Fruit fly (Drosophila melanogaster) whole organism, embryonic: Measurements from ENCODE around the gene Catsup.

Experiments
- Ada2b ChIP-seq: fragments of 200-800 bp; sonication (Bioruptor generic); IDR thresholded peaks from 2 replicates; pipeline ENCODE4 v1.3.6; 2022; ENCODE audit warnings: missing biosample characterization, missing genetic modification characterization
- Adf1 ChIP-seq: fragments of 200-800 bp; sonication (Bioruptor generic); IDR thresholded peaks from 2 replicates; pipeline ENCODE4 v1.3.6; 2022; ENCODE audit warnings: missing biosample characterization, missing genetic modification characterization
- Atf-2 ChIP-seq: fragments of 200-800 bp; sonication (Bioruptor generic); optimal IDR thresholded peaks from 2 replicates; lab custom pipeline; 2016; ENCODE audit warnings: missing biosample characterization, missing genetic modification characterization
- B-H2 ChIP-seq: fragments of 200-800 bp; sonication (Bioruptor generic); optimal IDR thresholded peaks from 2 replicates; lab custom pipeline; 2018; ENCODE audit warnings: missing biosample characterization, mild to moderate bottlenecking, missing genetic modification characterization
- CG12155 ChIP-seq: fragments of 200-800 bp; sonication (Bioruptor generic); optimal IDR thresholded peaks from 3 replicates; lab custom pipeline; 2016; ENCODE audit warnings: missing biosample characterization, missing genetic modification characterization
- CG12391 ChIP-seq: fragments of 200-800 bp; sonication (Bioruptor generic); optimal IDR thresholded peaks from 3 replicates; lab custom pipeline; 2018; ENCODE audit warnings: missing biosample characterization, mild to moderate bottlenecking, missing genetic modification characterization, moderate library complexity
- CG18011 ChIP-seq: fragments of 200-800 bp; sonication (Bioruptor generic); optimal IDR thresholded peaks from 2 replicates; lab custom pipeline; 2017; ENCODE audit warnings: missing biosample characterization, missing genetic modification characterization, mild to moderate bottlenecking, moderate library complexity, missing genotype
- CG2875 ChIP-seq: fragments of 200-800 bp; sonication (Bioruptor generic); optimal IDR thresholded peaks from 2 replicates; lab custom pipeline; 2017; ENCODE audit warnings: missing biosample characterization, mild to moderate bottlenecking, missing genetic modification characterization, missing genetic modification reagents
- CG31224 ChIP-seq: fragments of 200-800 bp; sonication (Bioruptor generic); IDR thresholded peaks from 2 replicates; pipeline ENCODE4 v1.3.6; 2022; ENCODE audit warnings: missing biosample characterization, missing genetic modification characterization
- CG3847 ChIP-seq: fragments of 200-800 bp; sonication (Bioruptor generic); IDR thresholded peaks from 2 replicates; pipeline ENCODE4 v1.3.6; 2022; ENCODE audit warnings: missing biosample characterization, missing genetic modification characterization
- CG42726 ChIP-seq: fragments of 200-800 bp; sonication (Bioruptor generic); IDR thresholded peaks from 2 replicates; pipeline ENCODE4 v1.3.6; 2022; ENCODE audit warnings: missing biosample characterization, missing genetic modification characterization; ENCODE audit not compliant: partially characterized antibody
- CG6854 ChIP-seq: fragments of 200-800 bp; sonication (Bioruptor generic); optimal IDR thresholded peaks from 3 replicates; lab custom pipeline; 2017; ENCODE audit warnings: missing biosample characterization, mild to moderate bottlenecking, missing genetic modification characterization
- CG8388 ChIP-seq: fragments of 200-800 bp; sonication (Bioruptor generic); optimal IDR thresholded peaks from 2 replicates; lab custom pipeline; 2019; ENCODE audit warnings: missing biosample characterization, mild to moderate bottlenecking, missing genetic modification characterization, moderate library complexity
- CG9797 ChIP-seq: fragments of 200-800 bp; sonication (Bioruptor generic); optimal IDR thresholded peaks from 3 replicates; lab custom pipeline; 2018; ENCODE audit warnings: missing biosample characterization, mild to moderate bottlenecking, missing genetic modification characterization
- Dfd ChIP-seq, 2 experiments: fragments of >200 bp; optimal IDR thresholded peaks; 2 replicates each; lab custom pipeline; 2017; ENCODE audit warnings: missing biosample characterization in 2 of 2, missing genetic modification characterization in 2 of 2
- Dip3 ChIP-seq: fragments of 200-800 bp; sonication (Bioruptor generic); optimal IDR thresholded peaks from 3 replicates; lab custom pipeline; 2016; ENCODE audit warnings: missing biosample characterization, missing genetic modification characterization
- E2f2 ChIP-seq: fragments of 200-800 bp; sonication (Bioruptor generic); IDR thresholded peaks from 2 replicates; pipeline ENCODE4 v1.3.6; 2022; ENCODE audit warnings: missing biosample characterization, missing genetic modification characterization
- Eip74EF ChIP-seq, 2 experiments: fragments of 200-800 bp in 1 of 2; fragments of >200 bp in 1 of 2; sonication (Bioruptor generic) in 1 of 2; optimal IDR thresholded peaks; 2 replicates each; lab custom pipeline; 2017 to 2019; ENCODE audit warnings: missing biosample characterization in 2 of 2, missing genetic modification characterization in 2 of 2, mild to moderate bottlenecking in 1 of 2, moderate library complexity in 1 of 2
- HmgZ ChIP-seq: fragments of 200-800 bp; sonication (Bioruptor generic); optimal IDR thresholded peaks from 2 replicates; lab custom pipeline; 2018; ENCODE audit warnings: missing biosample characterization, mild to moderate bottlenecking, missing genetic modification characterization
- Hsf ChIP-seq: fragments of 200-800 bp; sonication (Bioruptor generic); optimal IDR thresholded peaks from 3 replicates; lab custom pipeline; 2016; ENCODE audit warnings: missing biosample characterization, missing genetic modification characterization
- Lhr ChIP-seq: fragments of 200-800 bp; sonication (Bioruptor generic); optimal IDR thresholded peaks from 3 replicates; lab custom pipeline; 2017; ENCODE audit warnings: mild to moderate bottlenecking, missing biosample characterization, missing genetic modification reagents, missing genetic modification characterization
- MESR4 ChIP-seq: fragments of 200-800 bp; sonication (Bioruptor generic); optimal IDR thresholded peaks from 2 replicates; lab custom pipeline; 2018; ENCODE audit warnings: missing biosample characterization, mild to moderate bottlenecking, missing genetic modification characterization, moderate library complexity
- Mrtf ChIP-seq: fragments of 200-800 bp; sonication (Bioruptor generic); IDR thresholded peaks from 3 replicates; pipeline ENCODE4 v1.3.6; 2022; ENCODE audit warnings: missing biosample characterization, missing genetic modification characterization
- NFAT ChIP-seq: fragments of 200-800 bp; sonication (Bioruptor generic); IDR thresholded peaks from 2 replicates; pipeline ENCODE4 v1.3.6; 2022; ENCODE audit warnings: missing biosample characterization, missing genetic modification characterization
- Nf-YB ChIP-seq: fragments of 200-800 bp; sonication (Bioruptor generic); optimal IDR thresholded peaks from 3 replicates; lab custom pipeline; 2019; ENCODE audit warnings: missing biosample characterization, mild to moderate bottlenecking, missing genetic modification characterization, moderate library complexity
- Nf-YC ChIP-seq: fragments of 200-800 bp; optimal IDR thresholded peaks from 3 replicates; lab custom pipeline; 2019; ENCODE audit warnings: missing biosample characterization, mild to moderate bottlenecking, missing genetic modification characterization, moderate library complexity
- Opbp ChIP-seq: fragments of 200-800 bp; sonication (Bioruptor generic); IDR thresholded peaks from 3 replicates; pipeline ENCODE4 v1.3.6; 2022; ENCODE audit warnings: missing biosample characterization, missing genetic modification characterization; ENCODE audit not compliant: partially characterized antibody
- bsh ChIP-seq, 2 experiments: fragments of 200-800 bp; sonication (Bioruptor generic); optimal IDR thresholded peaks; 2 replicates each; lab custom pipeline; 2017 to 2018; ENCODE audit warnings: mild to moderate bottlenecking in 2 of 2, missing biosample characterization in 2 of 2, missing genetic modification characterization in 2 of 2, moderate library complexity in 1 of 2
- cg ChIP-seq: fragments of 200-800 bp; sonication (Bioruptor generic); optimal IDR thresholded peaks from 3 replicates; lab custom pipeline; 2019; ENCODE audit warnings: missing biosample characterization, mild to moderate bottlenecking, missing genetic modification characterization, moderate library complexity
- chinmo ChIP-seq: fragments of 200-800 bp; sonication (Bioruptor generic); IDR thresholded peaks from 4 replicates; pipeline ENCODE4 v1.3.6; 2022; ENCODE audit warnings: missing biosample characterization, missing genetic modification characterization; ENCODE audit not compliant: partially characterized antibody
- ci ChIP-seq: fragments of 200-800 bp; sonication (Bioruptor generic); IDR thresholded peaks from 3 replicates; pipeline ENCODE4 v1.3.6; 2022; ENCODE audit warnings: missing biosample characterization, missing genetic modification characterization
- crol ChIP-seq: fragments of 200-800 bp; sonication (Bioruptor generic); IDR thresholded peaks from 2 replicates; pipeline ENCODE4 v1.3.6; 2022; ENCODE audit warnings: missing biosample characterization, missing genetic modification characterization
- fd96Cb ChIP-seq: fragments of 200-800 bp; sonication (Bioruptor generic); optimal IDR thresholded peaks from 2 replicates; lab custom pipeline; 2018; ENCODE audit warnings: missing biosample characterization, mild to moderate bottlenecking, missing genetic modification characterization, moderate library complexity
- fru ChIP-seq: fragments of >200 bp; optimal IDR thresholded peaks from 2 replicates; lab custom pipeline; 2017
- gcm2 ChIP-seq: fragments of 200-800 bp; sonication (Bioruptor generic); optimal IDR thresholded peaks from 2 replicates; lab custom pipeline; 2016; ENCODE audit warnings: missing biosample characterization, missing genetic modification characterization
- gfzf ChIP-seq: fragments of 200-800 bp; sonication (Bioruptor generic); optimal IDR thresholded peaks from 2 replicates; lab custom pipeline; 2016; ENCODE audit warnings: missing biosample characterization, mild to moderate bottlenecking, missing genetic modification characterization, moderate library complexity
- her ChIP-seq: fragments of 200-800 bp; sonication (Bioruptor generic); optimal IDR thresholded peaks from 2 replicates; lab custom pipeline; 2016; ENCODE audit warnings: missing biosample characterization, missing genetic modification characterization
- inv ChIP-seq: fragments of 200-800 bp; sonication (Bioruptor generic); IDR thresholded peaks from 2 replicates; pipeline ENCODE4 v1.3.6; 2022; ENCODE audit warnings: missing biosample characterization, missing genetic modification characterization; ENCODE audit not compliant: partially characterized antibody
- luna ChIP-seq: fragments of 200-800 bp; sonication (Bioruptor generic); optimal IDR thresholded peaks from 2 replicates; lab custom pipeline; 2016; ENCODE audit warnings: missing biosample characterization, missing genetic modification characterization
- nom ChIP-seq: fragments of 200-800 bp; sonication (Bioruptor generic); optimal IDR thresholded peaks from 2 replicates; lab custom pipeline; 2017; ENCODE audit warnings: missing biosample characterization, missing genetic modification characterization, mild to moderate bottlenecking, moderate library complexity, missing genetic modification reagents
- org-1 ChIP-seq: fragments of 200-800 bp; sonication (Bioruptor generic); optimal IDR thresholded peaks from 2 replicates; lab custom pipeline; 2017; ENCODE audit warnings: missing biosample characterization, missing genetic modification characterization
- row ChIP-seq: fragments of 200-800 bp; sonication (Bioruptor generic); IDR thresholded peaks from 3 replicates; pipeline ENCODE4 v1.3.6; 2022; ENCODE audit warnings: missing biosample characterization, missing genetic modification characterization
- sens ChIP-seq: fragments of 200-800 bp; sonication (Bioruptor generic); peaks from one replicate; lab custom pipeline; 2016; ENCODE audit warnings: missing biosample characterization, missing genetic modification characterization
- slp2 ChIP-seq: fragments of 200-800 bp; sonication (Bioruptor generic); optimal IDR thresholded peaks from 2 replicates; lab custom pipeline; 2016; ENCODE audit warnings: missing biosample characterization, missing genetic modification characterization
- sug ChIP-seq: fragments of 200-800 bp; optimal IDR thresholded peaks from 2 replicates; lab custom pipeline; 2019; ENCODE audit warnings: missing biosample characterization, mild to moderate bottlenecking, missing genetic modification characterization, moderate library complexity
- tx ChIP-seq: fragments of 200-800 bp; sonication (Bioruptor generic); optimal IDR thresholded peaks from 2 replicates; lab custom pipeline; 2016; ENCODE audit warnings: missing biosample characterization, missing genetic modification characterization
- z ChIP-seq: fragments of 200-800 bp; sonication (Bioruptor generic); IDR thresholded peaks from 3 replicates; pipeline ENCODE4 v1.3.6; 2022; ENCODE audit warnings: missing biosample characterization, missing genetic modification characterization

Catsup gene

DNA sequence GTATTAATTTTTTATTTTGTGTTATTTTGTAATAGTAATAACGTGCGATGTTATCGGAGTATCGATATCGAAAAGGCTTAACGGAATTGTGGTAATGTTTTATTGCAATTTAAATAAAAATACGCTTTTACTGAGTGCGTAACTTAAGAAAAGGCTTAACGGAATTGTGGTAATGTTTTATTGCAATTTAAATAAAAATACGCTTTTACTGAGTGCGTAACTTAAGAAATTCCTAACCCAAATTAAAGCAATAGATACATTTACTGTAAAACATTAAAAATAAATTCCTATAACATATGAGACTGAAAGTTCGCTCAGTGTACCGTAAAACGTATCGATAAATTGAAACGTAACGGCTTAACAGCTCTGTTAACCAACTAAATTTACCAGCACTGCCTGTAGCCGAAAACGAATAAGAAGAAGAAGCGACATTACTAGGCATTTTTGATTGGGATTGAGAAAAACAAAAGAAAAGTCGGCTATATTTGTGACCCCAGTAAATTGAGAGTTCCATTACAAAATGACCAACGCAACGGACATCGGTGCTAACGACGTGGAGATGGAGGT, 10.0 kb downstream of the Catsup start, which contains the start of gene Rpn3 (continued):
- TF ChIP-seq CG42726 (GFP tag; lab: Robert Waterston, UW), result no peak
- peak; percentile 47 for TF ChIP-seq gcm2 (GFP tag; lab: Kevin White, UChicago)
- TF ChIP-seq luna (GFP tag; lab: Kevin White, UChicago), result peak; percentile 24
- no peak for TF ChIP-seq cg
- TF ChIP-seq her, result peak; percentile 62
- TF ChIP-seq bsh (GFP tag; optimal IDR thresholded peaks at IDR 0.05; lab: Kevin White, UChicago), result peak; percentile 42 to 90
- TF ChIP-seq B-H2 (GFP tag; lab: Kevin White, UChicago), result peak; percentile 45
- TF ChIP-seq CG12155 (GFP tag; lab: Kevin White, UChicago), result peak; percentile 84
- peak; percentile 62 for TF ChIP-seq Nf-YB (GFP tag; lab: Kevin White, UChicago)
- TF ChIP-seq Dfd (GFP tag; optimal IDR thresholded peaks at IDR 0.05; lab: Kevin White, UChicago), result no peak
- peak; percentile 89 for TF ChIP-seq Ada2b (GFP tag; lab: Robert Waterston, UW)
- TF ChIP-seq CG6854 (GFP tag; lab: Kevin White, UChicago), result peak; percentile 33
- peak; percentile 78 for TF ChIP-seq CG31224 (GFP tag; lab: Robert Waterston, UW)

DNA sequence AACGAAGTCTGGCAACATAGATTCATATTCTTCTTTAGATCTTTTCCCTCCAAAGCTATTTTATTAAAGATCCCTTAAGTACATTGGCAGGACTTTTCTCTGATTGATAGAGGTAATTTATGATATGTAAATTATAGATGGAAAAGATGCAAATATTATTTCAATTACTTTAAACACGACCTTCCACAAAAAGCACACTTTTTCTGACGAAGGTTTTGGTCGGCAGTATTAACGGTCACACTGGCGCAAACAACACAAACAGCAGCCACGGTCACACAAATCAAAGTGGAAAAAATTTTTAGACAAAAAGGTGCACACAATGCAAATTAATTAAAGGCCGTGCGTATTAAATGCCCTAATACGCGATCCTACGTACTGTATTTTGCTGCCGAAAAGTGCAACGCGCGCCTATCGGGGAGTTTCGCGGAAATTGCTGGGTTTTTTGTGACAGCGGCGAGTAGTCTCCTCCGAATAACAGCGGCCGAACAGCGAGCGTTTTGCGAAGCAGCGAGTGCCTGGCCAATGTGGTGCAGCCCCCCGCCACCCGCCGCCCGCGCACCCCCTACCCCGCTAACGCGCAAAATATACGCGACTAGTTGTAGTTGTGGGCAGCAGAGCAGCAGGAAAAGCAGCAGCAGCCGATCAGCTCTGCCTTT, 12.3 kb downstream of the Catsup start, which contains the start of gene CG10492:
Gene CG10492 (plus strand): TSS at position 219 of the 656 bp plus-strand sequence.
- TF ChIP-seq CG2875 (GFP tag; lab: Kevin White, UChicago), result no peak
- TF ChIP-seq inv (GFP tag; lab: Robert Waterston, UW), result no peak
- TF ChIP-seq NFAT (GFP tag; lab: Robert Waterston, UW), result peak; percentile 52
- no peak for TF ChIP-seq Hsf (GFP tag; lab: Kevin White, UChicago)
- peak; percentile 44 for TF ChIP-seq fru
- TF ChIP-seq gfzf (GFP tag; lab: Kevin White, UChicago), result peak; percentile 91
- peak; percentile 12 for TF ChIP-seq Dip3 (GFP tag; lab: Kevin White, UChicago)
- no peak for TF ChIP-seq fd96Cb
- TF ChIP-seq slp2 (GFP tag; lab: Kevin White, UChicago), result no peak
- peak; percentile 28 for TF ChIP-seq nom (GFP tag; lab: Kevin White, UChicago)
- peak; percentile 73; the same call in 1 of the 4 replicates for TF ChIP-seq chinmo
- peak; percentile 84 for TF ChIP-seq Adf1 (GFP tag; lab: Robert Waterston, UW)
- no peak for TF ChIP-seq Eip74EF (GFP tag; optimal IDR thresholded peaks at IDR 0.05; lab: Kevin White, UChicago)
- TF ChIP-seq org-1, result no peak
- TF ChIP-seq CG3847 (GFP tag; lab: Robert Waterston, UW), result peak; percentile 52; the same call in 1 of the 2 replicates
- TF ChIP-seq tx (GFP tag; lab: Kevin White, UChicago), result no peak
- peak; percentile 100 for TF ChIP-seq crol
- peak; percentile 51; the same call in 1 of the 3 replicates for TF ChIP-seq Opbp (GFP tag; lab: Robert Waterston, UW)
- no peak for TF ChIP-seq Atf-2 (GFP tag; lab: Kevin White, UChicago)
- peak; percentile 15 for TF ChIP-seq HmgZ
- TF ChIP-seq CG9797, result peak; percentile 92
- peak; percentile 34; the same call in 2 of the 3 replicates for TF ChIP-seq row
- TF ChIP-seq ci (GFP tag; lab: Robert Waterston, UW), result peak; percentile 49; the same call in 1 of the 3 replicates
- TF ChIP-seq z (GFP tag; lab: Robert Waterston, UW), result 0 out of 3 replicates have a peak, but pooled peaks have one; percentile 14
- TF ChIP-seq sens (GFP tag; lab: Kevin White, UChicago), result peak; percentile 29
- TF ChIP-seq CG12155 (GFP tag; lab: Kevin White, UChicago), result peak; percentile 100
- peak; percentile 44 for TF ChIP-seq Nf-YC (tag; lab: Kevin White, UChicago)
- TF ChIP-seq Lhr (GFP tag; lab: Kevin White, UChicago), result peak; percentile 84
- peak; percentile 49 for TF ChIP-seq sug (tag; lab: Kevin White, UChicago)
- TF ChIP-seq CG8388, result no peak
- peak; percentile 94 for TF ChIP-seq E2f2 (GFP tag; lab: Robert Waterston, UW)
- peak; percentile 92 for TF ChIP-seq MESR4 (GFP tag; lab: Kevin White, UChicago)
- peak; percentile 7 for TF ChIP-seq CG12391 (tag; lab: Kevin White, UChicago)
- TF ChIP-seq CG18011 (GFP tag; lab: Kevin White, UChicago), result no peak
- TF ChIP-seq Mrtf (GFP tag; lab: Robert Waterston, UW), result no peak
